Fruit fly (Drosophila melanogaster): ENCODE measurements around the gene Galt.
A peak's percentile ranks its signal among the peaks of the same experiment; 100 is the strongest.

Galt gene

DNA sequence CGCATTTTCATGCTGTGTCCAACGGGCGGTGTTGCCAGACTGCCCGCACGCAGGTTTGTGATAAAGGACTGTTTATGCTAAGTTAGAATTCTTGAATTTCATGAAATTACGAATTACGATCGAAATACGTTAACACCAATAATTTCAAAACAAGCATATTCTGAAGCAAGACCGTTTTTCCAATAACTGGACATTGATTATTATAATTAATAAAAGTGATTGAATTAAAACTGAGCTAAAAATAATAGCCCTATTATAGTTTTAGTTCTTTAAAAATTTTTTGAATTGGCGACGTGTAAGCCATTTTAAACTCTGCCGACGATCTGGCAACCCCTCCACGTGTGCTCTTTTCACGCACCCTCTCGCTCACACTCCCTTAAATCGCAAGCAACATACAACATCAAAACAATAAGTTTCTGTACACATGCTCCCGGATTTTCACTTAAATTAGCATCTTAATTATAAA lies 19.6 kb downstream of the Galt start (continued):
- TF ChIP-seq CG5180 (GFP tag; optimal IDR thresholded peaks at IDR 0.05) (peak; percentile 85), CG2199 (GFP tag; IDR thresholded peaks at IDR 0.05) (peak; percentile 86; the same call in 1 of the 3 replicates), pb (GFP tag; optimal IDR thresholded peaks at IDR 0.05) (peak; percentile 87), emc (GFP tag; optimal IDR thresholded peaks at IDR 0.05) (peak; percentile 86), ftz-f1 (GFP tag; optimal IDR thresholded peaks at IDR 0.05) (peak; percentile 22), Myb (GFP tag; optimal IDR thresholded peaks at IDR 0.05) (peak; percentile 72), CG34376 (GFP tag; optimal IDR thresholded peaks at IDR 0.05) (peak; percentile 95), lab (GFP tag; optimal IDR thresholded peaks at IDR 0.05) (peak; percentile 98), aop (GFP tag; IDR thresholded peaks at IDR 0.05) (no peak), org-1 (GFP tag; optimal IDR thresholded peaks at IDR 0.05) (peak; percentile 94), CG7928 (GFP tag; optimal IDR thresholded peaks at IDR 0.05) (peak; percentile 77), gem (tag; optimal IDR thresholded peaks at IDR 0.05) (peak; percentile 98), CG11247 (GFP tag; IDR thresholded peaks at IDR 0.05) (peak; percentile 88), Lpt (GFP tag; optimal IDR thresholded peaks at IDR 0.05) (no peak), H15 (GFP tag; IDR thresholded peaks at IDR 0.05) (peak; percentile 89), ci (GFP tag; IDR thresholded peaks at IDR 0.05) (peak; percentile 89), Camta (GFP tag; optimal IDR thresholded peaks at IDR 0.05) (peak; percentile 94), exex (tag; optimal IDR thresholded peaks at IDR 0.05) (peak; percentile 81), grau (tag; optimal IDR thresholded peaks at IDR 0.05) (peak; percentile 96), HLH54F (GFP tag; optimal IDR thresholded peaks at IDR 0.05) (peak; percentile 92), pho (GFP tag; optimal IDR thresholded peaks at IDR 0.05) (peak; percentile 95), Mes4 (GFP tag; optimal IDR thresholded peaks at IDR 0.05) (peak; percentile 84), odd (GFP tag; optimal IDR thresholded peaks at IDR 0.05) (peak; percentile 94), Awh (GFP tag; IDR thresholded peaks at IDR 0.05) (peak; percentile 81), ato (GFP tag; IDR thresholded peaks at IDR 0.05; ENCODE audit: partially characterized antibody) (no peak), NC2β (GFP tag; optimal IDR thresholded peaks at IDR 0.05) (peak; percentile 85), CG32772 (GFP tag; IDR thresholded peaks at IDR 0.05) (peak; percentile 89), Optix (GFP tag; IDR thresholded peaks at IDR 0.05) (peak; percentile 80), CG34422 (GFP tag; IDR thresholded peaks at IDR 0.05) (peak; percentile 92), Drgx (GFP tag; IDR thresholded peaks at IDR 0.05) (peak; percentile 94), Gug (GFP tag; IDR thresholded peaks at IDR 0.05) (peak; percentile 81; the same call in 3 of the 4 replicates), CG11398 (GFP tag; optimal IDR thresholded peaks at IDR 0.05) (peak; percentile 75), kni (GFP tag; optimal IDR thresholded peaks at IDR 0.05) (peak; percentile 69), CG10147 (GFP tag; optimal IDR thresholded peaks at IDR 0.05) (peak; percentile 96), CG4404 (GFP tag; IDR thresholded peaks at IDR 0.05) (peak; percentile 88), CG13123 (GFP tag; optimal IDR thresholded peaks at IDR 0.05) (peak; percentile 83), crp (GFP tag; optimal IDR thresholded peaks at IDR 0.05) (peak in 1 of 2 experiments; percentile 67), CG6254 (GFP tag; optimal IDR thresholded peaks at IDR 0.05) (peak; percentile 87), CG2129 (GFP tag; IDR thresholded peaks at IDR 0.05; ENCODE audit: partially characterized antibody) (no peak), CG5245 (GFP tag; optimal IDR thresholded peaks at IDR 0.05) (peak; percentile 88), btn (GFP tag; optimal IDR thresholded peaks at IDR 0.05) (peak; percentile 29), tx (GFP tag; optimal IDR thresholded peaks at IDR 0.05) (peak; percentile 89), CG6175 (GFP tag; IDR thresholded peaks at IDR 0.05) (peak; percentile 74; the same call in 2 of the 3 replicates), ranshi (GFP tag; IDR thresholded peaks at IDR 0.05) (peak; percentile 92), Bdp1 (GFP tag; optimal IDR thresholded peaks at IDR 0.05) (peak; percentile 90), CG2116 (GFP tag; optimal IDR thresholded peaks at IDR 0.05) (peak; percentile 81), grn (GFP tag; optimal IDR thresholded peaks at IDR 0.05) (peak; percentile 79), CG7963 (GFP tag; IDR thresholded peaks at IDR 0.05; ENCODE audit: partially characterized antibody) (no peak), ssp (GFP tag; IDR thresholded peaks at IDR 0.05) (peak; percentile 79), ken (GFP tag; IDR thresholded peaks at IDR 0.05) (peak; percentile 92), fd102C (GFP tag; optimal IDR thresholded peaks at IDR 0.05) (peak; percentile 15)

All from whole organism, embryonic.